Fruit fly (Drosophila melanogaster) whole organism, wandering third instar larva: ENCODE measurements around the gene sba.

Experiments used
- Abd-B ChIP-seq: fragments of >200 bp; optimal IDR thresholded peaks from 2 replicates; lab custom pipeline; 2017; ENCODE audit warnings: missing biosample characterization, missing genetic modification characterization
- CG32264 ChIP-seq: fragments of 200-800 bp; sonication (Bioruptor generic); optimal IDR thresholded peaks from 2 replicates; lab custom pipeline; 2016; ENCODE audit warnings: missing biosample characterization, missing genetic modification characterization
- CG9705 ChIP-seq: fragments of 200-800 bp; sonication (Bioruptor generic); optimal IDR thresholded peaks from 2 replicates; lab custom pipeline; 2018; ENCODE audit warnings: missing biosample characterization, mild to moderate bottlenecking, missing genetic modification characterization
- CrebA ChIP-seq: fragments of 200-800 bp; sonication (Bioruptor generic); optimal IDR thresholded peaks from 2 replicates; lab custom pipeline; 2016; ENCODE audit warnings: missing biosample characterization, mild to moderate bottlenecking, missing genetic modification characterization, borderline replicate concordance
- Dfd ChIP-seq: fragments of >200 bp; optimal IDR thresholded peaks from 2 replicates; lab custom pipeline; 2017; ENCODE audit warnings: missing biosample characterization, missing genetic modification characterization
- Dif ChIP-seq: fragments of 200-275, 200-300 bp; sonication (Bioruptor generic); optimal IDR thresholded peaks from 2 replicates; lab custom pipeline; 2018; ENCODE audit warnings: missing biosample characterization, missing genetic modification characterization; ENCODE audit not compliant: partially characterized antibody
- GATAd ChIP-seq: sonication (Bioruptor generic); optimal IDR thresholded peaks from 2 replicates; lab custom pipeline; 2016; ENCODE audit warnings: missing biosample characterization, missing genetic modification characterization
- HLH106 ChIP-seq: fragments of 200-800 bp; optimal IDR thresholded peaks from 3 replicates; lab custom pipeline; 2019; ENCODE audit warnings: missing biosample characterization, mild to moderate bottlenecking, missing genetic modification characterization, moderate library complexity
- Hnf4 ChIP-seq: fragments of 200-800 bp; sonication (Bioruptor generic); optimal IDR thresholded peaks from 2 replicates; lab custom pipeline; 2016; ENCODE audit warnings: missing biosample characterization, mild to moderate bottlenecking, missing genetic modification characterization
- Hr78 ChIP-seq: fragments of >200 bp; optimal IDR thresholded peaks from 2 replicates; lab custom pipeline; 2017; ENCODE audit warnings: missing biosample characterization, missing genetic modification characterization
- Hr83 ChIP-seq: fragments of 200-300 bp; sonication (Bioruptor generic); optimal IDR thresholded peaks from 2 replicates; lab custom pipeline; 2016; ENCODE audit warnings: missing biosample characterization, mild to moderate bottlenecking, missing genetic modification characterization, moderate library complexity; ENCODE audit not compliant: poor library complexity, severe bottlenecking
- Jra ChIP-seq: sonication (Bioruptor generic); optimal IDR thresholded peaks from 2 replicates; lab custom pipeline; 2016; ENCODE audit warnings: missing biosample characterization, missing genetic modification characterization
- Mio ChIP-seq: sonication (Bioruptor generic); optimal IDR thresholded peaks from 2 replicates; lab custom pipeline; 2016; ENCODE audit warnings: missing biosample characterization, missing genetic modification characterization
- Myc ChIP-seq: fragments of >200 bp; optimal IDR thresholded peaks from 2 replicates; lab custom pipeline; 2017
- N ChIP-seq: fragments of >200 bp; optimal IDR thresholded peaks from 2 replicates; lab custom pipeline; 2018; ENCODE audit warnings: missing biosample characterization, missing external identifiers, missing genetic modification characterization
- OdsH ChIP-seq: fragments of 200-800 bp; sonication (Bioruptor generic); optimal IDR thresholded peaks from 2 replicates; lab custom pipeline; 2016; ENCODE audit warnings: missing biosample characterization, mild to moderate bottlenecking, missing genetic modification characterization
- Rel ChIP-seq, 2 experiments: fragments of 200-800 bp; sonication (Bioruptor generic) in 1 of 2; optimal IDR thresholded peaks; 2 replicates in 1 of 2; 3 replicates in 1 of 2; lab custom pipeline; 2016 to 2019; ENCODE audit warnings: mild to moderate bottlenecking in 2 of 2, missing biosample characterization in 2 of 2, missing genetic modification characterization in 2 of 2, moderate library complexity in 1 of 2
- Sp1 ChIP-seq: fragments of 200-800 bp; sonication (Bioruptor generic); optimal IDR thresholded peaks from 3 replicates; lab custom pipeline; 2019; ENCODE audit warnings: missing biosample characterization, mild to moderate bottlenecking, missing genetic modification characterization, moderate library complexity
- Vsx2 ChIP-seq: fragments of 200-300, 225-300 bp; sonication (Bioruptor generic); optimal IDR thresholded peaks from 2 replicates; lab custom pipeline; 2018; ENCODE audit warnings: missing biosample characterization, missing genetic modification characterization; ENCODE audit not compliant: partially characterized antibody
- br ChIP-seq: fragments of 200-800 bp; sonication (Bioruptor generic); optimal IDR thresholded peaks from 2 replicates; lab custom pipeline; 2016; ENCODE audit warnings: missing biosample characterization, missing genetic modification characterization
- brk ChIP-seq: fragments of 200-800 bp; sonication (Bioruptor generic); optimal IDR thresholded peaks from 2 replicates; lab custom pipeline; 2016; ENCODE audit warnings: missing biosample characterization, mild to moderate bottlenecking, missing genetic modification characterization
- dl ChIP-seq, 2 experiments: fragments of 175-275, 200-275 bp in 1 of 2; fragments of 200-275 bp in 1 of 2; sonication (Bioruptor generic); optimal IDR thresholded peaks; lab custom pipeline; 2018; ENCODE audit warnings: mild to moderate bottlenecking in 2 of 2, missing biosample characterization in 2 of 2, missing genetic modification characterization in 2 of 2, moderate library complexity in 2 of 2; ENCODE audit not compliant: partially characterized antibody in 2 of 2, insufficient read depth in 1 of 2
- dmrt93B ChIP-seq: fragments of 200-800 bp; sonication (Bioruptor generic); optimal IDR thresholded peaks from 2 replicates; lab custom pipeline; 2018; ENCODE audit warnings: missing biosample characterization, mild to moderate bottlenecking, missing genetic modification characterization
- ey ChIP-seq: fragments of 200-800 bp; sonication (Bioruptor generic); optimal IDR thresholded peaks from 2 replicates; lab custom pipeline; 2016; ENCODE audit warnings: missing biosample characterization, missing genetic modification characterization
- foxo ChIP-seq, 2 experiments: fragments of 200-800 bp; sonication (Bioruptor generic); optimal IDR thresholded peaks; 2 replicates in 1 of 2; 3 replicates in 1 of 2; lab custom pipeline; 2016 to 2017; ENCODE audit warnings: missing biosample characterization in 2 of 2, missing genetic modification characterization in 2 of 2
- fru ChIP-seq: fragments of 200-800 bp; sonication (Bioruptor generic); optimal IDR thresholded peaks from 3 replicates; lab custom pipeline; 2016; ENCODE audit warnings: missing biosample characterization, mild to moderate bottlenecking, missing genetic modification characterization
- h ChIP-seq: fragments of 200-800 bp; sonication (Bioruptor generic); optimal IDR thresholded peaks from 3 replicates; lab custom pipeline; 2016; ENCODE audit warnings: missing biosample characterization, mild to moderate bottlenecking, missing genetic modification characterization
- jim ChIP-seq: fragments of 175-275, 200-325 bp; sonication (Bioruptor generic); optimal IDR thresholded peaks from 2 replicates; lab custom pipeline; 2016; ENCODE audit warnings: missing biosample characterization, mild to moderate bottlenecking, missing genetic modification characterization
- lola ChIP-seq: fragments of >200 bp; optimal IDR thresholded peaks from 2 replicates; lab custom pipeline; 2017; ENCODE audit warnings: missing biosample characterization, missing genetic modification characterization
- pan ChIP-seq: fragments of >200 bp; optimal IDR thresholded peaks from 2 replicates; lab custom pipeline; 2017
- psq ChIP-seq: fragments of 200-800 bp; sonication (Bioruptor generic); optimal IDR thresholded peaks from 3 replicates; lab custom pipeline; 2017; ENCODE audit warnings: missing biosample characterization, mild to moderate bottlenecking, missing genetic modification characterization, moderate library complexity
- rgr ChIP-seq: fragments of 200-800 bp; sonication (Bioruptor generic); optimal IDR thresholded peaks from 3 replicates; lab custom pipeline; 2016; ENCODE audit warnings: missing biosample characterization, mild to moderate bottlenecking, missing genetic modification characterization
- sage ChIP-seq: fragments of 200-800 bp; sonication (Bioruptor generic); optimal IDR thresholded peaks from 2 replicates; lab custom pipeline; 2016; ENCODE audit warnings: missing biosample characterization, mild to moderate bottlenecking, missing genetic modification characterization
- sv ChIP-seq: fragments of 200-800 bp; sonication (Bioruptor generic); optimal IDR thresholded peaks from 3 replicates; lab custom pipeline; 2016; ENCODE audit warnings: missing biosample characterization, missing genetic modification characterization
- tai ChIP-seq: sonication (Bioruptor generic); optimal IDR thresholded peaks from 2 replicates; lab custom pipeline; 2016; ENCODE audit warnings: missing biosample characterization, missing genetic modification characterization
- usp ChIP-seq: fragments of >200 bp; optimal IDR thresholded peaks from 2 replicates; lab custom pipeline; 2017; ENCODE audit warnings: missing biosample characterization, missing genetic modification characterization
- woc ChIP-seq: sonication (Bioruptor generic); optimal IDR thresholded peaks from 2 replicates; lab custom pipeline; 2016; ENCODE audit warnings: missing biosample characterization, mild to moderate bottlenecking, missing genetic modification characterization

Gene sba

DNA sequence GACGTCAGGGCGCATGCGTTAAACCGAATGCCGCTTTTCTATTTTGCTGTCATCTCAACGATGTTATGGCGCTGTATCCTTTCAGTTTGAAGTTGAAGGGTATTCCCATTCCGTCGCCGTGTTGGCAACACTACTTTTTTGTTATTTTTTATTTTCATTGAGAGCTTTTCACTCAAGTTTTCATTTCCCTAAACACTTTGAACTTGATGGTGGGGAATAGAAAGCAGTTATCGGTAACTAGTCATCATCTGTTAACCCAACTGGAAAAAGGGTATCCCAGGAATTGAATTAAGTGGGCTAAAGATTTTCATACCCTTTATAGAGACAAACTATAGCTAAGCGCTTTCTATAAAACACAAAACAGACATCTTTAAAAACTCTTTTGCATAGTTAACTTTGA lies 35.2 kb downstream of the sba start:
- TF ChIP-seq woc (GFP tag; lab: Kevin White, UChicago) (no peak), Mio (no peak), rgr (GFP tag; lab: Kevin White, UChicago) (no peak), fru (GFP tag; lab: Kevin White, UChicago) (no peak), jim (no peak), Hr78 (GFP tag; lab: Kevin White, UChicago) (no peak), Jra (GFP tag; lab: Kevin White, UChicago) (no peak), dl (GFP tag; optimal IDR thresholded peaks at IDR 0.05; lab: Kevin White, UChicago; ENCODE audit: insufficient read depth in 1 of 2, partially characterized antibody in 2 of 2) (no peak), dmrt93B (GFP tag; lab: Kevin White, UChicago) (no peak), Hnf4 (GFP tag; lab: Kevin White, UChicago) (no peak)

DNA sequence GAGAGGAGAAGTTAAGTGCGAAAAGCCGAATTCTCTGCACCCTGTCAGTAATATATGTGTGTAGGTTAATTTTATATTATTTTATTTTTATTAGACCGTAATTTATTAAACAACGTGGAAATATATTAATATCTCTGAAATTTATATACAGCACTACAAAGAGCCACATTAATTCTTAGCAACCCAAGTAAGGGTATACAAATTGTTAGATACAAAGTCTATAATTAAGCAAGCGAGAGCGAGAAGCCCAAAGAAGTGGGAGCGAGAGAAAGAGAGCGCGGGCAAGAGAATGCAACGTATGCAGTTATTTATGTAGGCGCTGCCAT lies 35.7 kb downstream of the sba start:
- TF ChIP-seq Abd-B (no peak), ey (peak; percentile 77), rgr (GFP tag; lab: Kevin White, UChicago) (peak; percentile 91), foxo (GFP tag; optimal IDR thresholded peaks at IDR 0.05; lab: Kevin White, UChicago) (peak in 1 of 2 experiments; percentile 88), Vsx2 (no peak), N (GFP tag; lab: Kevin White, UChicago) (no peak), brk (GFP tag; lab: Kevin White, UChicago) (peak; percentile 73), br (GFP tag; lab: Kevin White, UChicago) (peak; percentile 63), CrebA (GFP tag; lab: Kevin White, UChicago) (peak; percentile 69), Dfd (GFP tag; lab: Kevin White, UChicago) (no peak), sv (GFP tag; lab: Kevin White, UChicago) (peak; percentile 78), OdsH (GFP tag; lab: Kevin White, UChicago) (peak; percentile 88), pan (no peak), tai (GFP tag; lab: Kevin White, UChicago) (peak; percentile 54), woc (GFP tag; lab: Kevin White, UChicago) (peak; percentile 52), fru (GFP tag; lab: Kevin White, UChicago) (peak; percentile 87), dl (GFP tag; optimal IDR thresholded peaks at IDR 0.05; lab: Kevin White, UChicago; ENCODE audit: insufficient read depth in 1 of 2, partially characterized antibody in 2 of 2) (no peak), Dif (no peak), HLH106 (tag; lab: Kevin White, UChicago) (peak; percentile 87), Hr83 (GFP tag; lab: Kevin White, UChicago) (no peak), Hr78 (GFP tag; lab: Kevin White, UChicago) (no peak), Rel (GFP tag; optimal IDR thresholded peaks at IDR 0.05; lab: Kevin White, UChicago) (peak; percentile 71), Rel (tag; optimal IDR thresholded peaks at IDR 0.05; lab: Kevin White, UChicago) (peak; percentile 29), Hnf4 (GFP tag; lab: Kevin White, UChicago) (peak; percentile 78), Sp1 (GFP tag; lab: Kevin White, UChicago) (peak; percentile 87), jim (no peak), sage (peak; percentile 87), dmrt93B (GFP tag; lab: Kevin White, UChicago) (peak; percentile 77), h (GFP tag; lab: Kevin White, UChicago) (peak; percentile 90), CG32264 (peak; percentile 43), Mio (no peak), psq (GFP tag; lab: Kevin White, UChicago) (peak; percentile 89)

DNA sequence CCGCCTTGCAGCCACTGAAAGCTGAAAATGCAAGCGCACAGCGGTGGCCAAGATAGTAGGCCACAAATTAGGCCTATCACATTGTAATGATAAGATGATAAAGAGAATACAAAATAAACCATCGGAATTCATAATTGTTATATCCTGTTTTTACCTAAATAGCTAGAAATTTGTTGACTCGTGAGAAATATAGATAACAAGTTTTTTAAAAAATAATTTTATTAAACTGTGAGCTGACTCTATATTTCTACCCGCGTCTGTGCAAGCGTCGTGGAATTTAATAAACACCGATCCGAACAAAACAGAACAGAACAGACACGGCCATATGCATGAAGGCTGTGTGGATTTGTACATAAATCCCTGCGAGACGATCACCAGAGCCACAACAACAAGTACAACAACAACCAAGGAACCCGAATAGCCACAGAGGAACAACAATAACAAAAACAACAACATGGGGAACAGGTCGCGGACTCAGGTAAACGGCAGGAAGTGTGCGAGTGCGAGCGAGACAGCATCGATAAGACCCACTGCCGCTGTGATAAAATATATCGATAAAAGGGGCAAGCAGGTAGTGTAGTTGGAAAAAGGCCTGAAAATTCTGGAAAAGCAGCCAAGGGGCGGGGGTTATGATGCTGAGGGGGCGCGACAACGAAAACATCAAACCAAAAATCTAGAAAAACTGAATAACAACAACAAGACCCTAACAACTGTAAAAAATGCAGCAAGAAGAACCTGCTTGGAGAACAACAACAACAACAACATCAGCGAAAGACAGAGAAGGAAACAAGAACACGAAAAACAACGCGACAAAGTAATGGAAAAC lies 36.3 kb downstream of the sba start:
- TF ChIP-seq Hnf4 (GFP tag; lab: Kevin White, UChicago) (peak; percentile 89), woc (GFP tag; lab: Kevin White, UChicago) (peak; percentile 97), jim (no peak), Hr78 (GFP tag; lab: Kevin White, UChicago) (no peak), psq (GFP tag; lab: Kevin White, UChicago) (peak; percentile 91), ey (peak; percentile 94), foxo (GFP tag; optimal IDR thresholded peaks at IDR 0.05; lab: Kevin White, UChicago) (peak; percentile 48 to 94), rgr (GFP tag; lab: Kevin White, UChicago) (peak; percentile 95), brk (GFP tag; lab: Kevin White, UChicago) (peak; percentile 81), usp (GFP tag; lab: Kevin White, UChicago) (no peak), dl (GFP tag; optimal IDR thresholded peaks at IDR 0.05; lab: Kevin White, UChicago; ENCODE audit: insufficient read depth in 1 of 2, partially characterized antibody in 2 of 2) (peak in 1 of 2 experiments; percentile 29), pan (no peak), Mio (no peak), br (GFP tag; lab: Kevin White, UChicago) (peak; percentile 95), tai (GFP tag; lab: Kevin White, UChicago) (peak; percentile 85), fru (GFP tag; lab: Kevin White, UChicago) (peak; percentile 96), Vsx2 (peak; percentile 15), Myc (lab: Kevin White, UChicago) (no peak), lola (GFP tag; lab: Kevin White, UChicago) (no peak), OdsH (GFP tag; lab: Kevin White, UChicago) (peak; percentile 96), N (GFP tag; lab: Kevin White, UChicago) (no peak), HLH106 (tag; lab: Kevin White, UChicago) (peak; percentile 93), Rel (GFP tag; optimal IDR thresholded peaks at IDR 0.05; lab: Kevin White, UChicago) (peak; percentile 81), Rel (tag; optimal IDR thresholded peaks at IDR 0.05; lab: Kevin White, UChicago) (peak; percentile 65), Jra (GFP tag; lab: Kevin White, UChicago) (peak; percentile 67), CrebA (GFP tag; lab: Kevin White, UChicago) (peak; percentile 80), GATAd (GFP tag; lab: Kevin White, UChicago) (no peak), Dif (no peak), sv (GFP tag; lab: Kevin White, UChicago) (peak; percentile 59), dmrt93B (GFP tag; lab: Kevin White, UChicago) (peak; percentile 88), CG9705 (GFP tag; lab: Kevin White, UChicago) (peak; percentile 87), sage (peak; percentile 91), Abd-B (no peak), Dfd (GFP tag; lab: Kevin White, UChicago) (no peak)
